Fruit fly (Drosophila melanogaster): ENCODE data around the gene CG8087.

Gene CG8087

DNA sequence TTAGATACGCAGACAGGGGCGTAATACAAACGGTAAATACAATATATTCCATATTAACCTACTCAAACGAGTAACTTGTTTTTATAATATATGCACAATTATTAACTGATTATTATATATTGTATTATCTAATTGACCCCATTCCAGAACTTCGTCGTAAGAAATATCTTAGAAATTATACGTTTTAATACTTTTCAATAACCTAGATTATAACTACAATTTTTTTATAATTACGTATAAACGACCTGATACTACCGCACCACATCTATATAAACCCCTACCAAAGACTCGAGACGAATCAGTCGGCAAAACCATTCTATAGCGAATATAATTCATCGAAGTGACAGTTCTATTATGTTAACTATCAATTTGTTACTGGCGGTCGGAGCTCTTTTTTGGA lies 43.9 kb downstream of the CG8087 start, which contains the start of gene Cyp313a1:
Gene Cyp313a1, plus strand, starts transcription at position 301 of the 400 bp plus-strand sequence.
- TF ChIP-seq CG8478 (optimal IDR thresholded peaks at IDR 0.05) (no peak), CTCF (optimal IDR thresholded peaks at IDR 0.05) (no peak)

DNA sequence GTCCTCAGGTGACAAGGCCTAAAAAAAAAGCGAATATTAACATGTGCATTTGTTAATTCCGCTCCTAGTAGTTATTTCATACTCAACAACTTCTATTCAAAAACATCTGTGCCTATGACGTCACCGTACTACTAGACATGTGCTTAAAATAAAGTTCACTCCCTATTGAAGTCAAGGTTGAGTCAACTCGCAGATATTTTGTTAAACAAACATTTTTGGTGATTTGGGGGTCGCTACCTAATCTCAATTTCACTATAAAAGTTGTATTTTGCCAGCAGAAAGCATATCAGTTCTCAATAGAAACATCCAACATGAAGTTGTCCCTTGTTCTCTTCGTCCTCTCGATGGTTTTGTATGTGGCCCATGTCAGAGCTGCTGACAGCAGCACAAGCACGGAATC lies 47.9 kb downstream of the CG8087 start, which contains the start of gene CG34273:
Gene CG34273, plus strand, starts transcription at position 301 of the 400 bp plus-strand sequence.
- TF ChIP-seq CTCF (optimal IDR thresholded peaks at IDR 0.05) = no peak
- TF ChIP-seq CG8478 (optimal IDR thresholded peaks at IDR 0.05) = no peak

Measured in S2 (cell line).